Worm (Caenorhabditis elegans): ENCODE results near the gene rps-5.

The rps-5 gene

ce11 chrIV:11082789-11083235 is 28.0 kb downstream of the rps-5 start (continued):
- TF ChIP-seq Y56A3A.18 (GFP tag; IDR thresholded peaks at IDR 0.05), result no peak
- peak; percentile 69 for TF ChIP-seq ztf-18 (tag; optimal IDR thresholded peaks at IDR 0.05)
- TF ChIP-seq sea-2 (GFP tag; IDR thresholded peaks at IDR 0.05), result no peak
- TF ChIP-seq T26A5.8 (tag; optimal IDR thresholded peaks at IDR 0.05), result no peak
- peak; percentile 81 for TF ChIP-seq ztf-26 (tag; optimal IDR thresholded peaks at IDR 0.05)
- TF ChIP-seq hmg-20 (GFP tag; IDR thresholded peaks at IDR 0.05), result 0 out of 2 replicates have a peak, but pooled peaks have one; percentile 16
- TF ChIP-seq nhr-179 (tag; optimal IDR thresholded peaks at IDR 0.05), result no peak
- TF ChIP-seq lin-54 (GFP tag; optimal IDR thresholded peaks at IDR 0.05), result peak; percentile 57
- no peak for TF ChIP-seq snpc-1.3 (tag; optimal IDR thresholded peaks at IDR 0.05; ENCODE audit: insufficient read depth)
- no peak for TF ChIP-seq F37B4.10 (GFP tag; IDR thresholded peaks at IDR 0.05)
- peak; percentile 81 for TF ChIP-seq tlf-1 (GFP tag; optimal IDR thresholded peaks at IDR 0.05)
- no peak for TF ChIP-seq cebp-2 (GFP tag; IDR thresholded peaks at IDR 0.05)
- peak; percentile 24 for TF ChIP-seq ama-1 (optimal IDR thresholded peaks at IDR 0.05)
- TF ChIP-seq ama-1 (GFP tag; optimal IDR thresholded peaks at IDR 0.05), result peak in 1 of 2 experiments; percentile 40
- peak; percentile 2 for TF ChIP-seq gei-17 (GFP tag; optimal IDR thresholded peaks at IDR 0.05)
- TF ChIP-seq rec-8 (tag; optimal IDR thresholded peaks at IDR 0.05), result peak in 1 of 2 experiments; percentile 7
- peak; percentile 64 for TF ChIP-seq F22D6.2 (tag; optimal IDR thresholded peaks at IDR 0.05)
- no peak for TF ChIP-seq efl-1 (GFP tag; optimal IDR thresholded peaks at IDR 0.05)
- peak; percentile 54; the same call in 1 of the 2 replicates for TF ChIP-seq Y67H2A.10 (GFP tag; conservative IDR thresholded peaks at IDR 0.05)
- TF ChIP-seq F49E8.2 (tag; optimal IDR thresholded peaks at IDR 0.05; ENCODE audit: insufficient read depth), result no peak
- TF ChIP-seq Y53G8AR.9 (GFP tag; conservative IDR thresholded peaks at IDR 0.05), result no peak
- TF ChIP-seq mes-4 (tag; optimal IDR thresholded peaks at IDR 0.05), result no peak
- TF ChIP-seq cebp-1 (GFP tag; IDR thresholded peaks at IDR 0.05), result 0 out of 2 replicates have a peak, but pooled peaks have one; percentile 56
- TF ChIP-seq cebp-1 (tag; optimal IDR thresholded peaks at IDR 0.05), result peak; percentile 92
- TF ChIP-seq let-607 (tag; optimal IDR thresholded peaks at IDR 0.05), result peak; percentile 85 to 87
- TF ChIP-seq B0019.2 (GFP tag; conservative IDR thresholded peaks at IDR 0.05), result no peak
- TF ChIP-seq nhr-80 (tag; optimal IDR thresholded peaks at IDR 0.05), result peak; percentile 75
- TF ChIP-seq fkh-3 (tag; optimal IDR thresholded peaks at IDR 0.05), result no peak
- TF ChIP-seq egrh-3 (GFP tag; IDR thresholded peaks at IDR 0.05), result no peak
- TF ChIP-seq mcd-1 (GFP tag; IDR thresholded peaks at IDR 0.05), result peak; percentile 82
- peak; percentile 27 for TF ChIP-seq F23B12.7 (tag; optimal IDR thresholded peaks at IDR 0.05; ENCODE audit: insufficient read depth)
- peak; percentile 53 for TF ChIP-seq unc-62 (GFP tag; optimal IDR thresholded peaks at IDR 0.05)
- peak; percentile 46 for TF ChIP-seq B0035.1 (tag; optimal IDR thresholded peaks at IDR 0.05)
- no peak for TF ChIP-seq sdz-38 (tag; optimal IDR thresholded peaks at IDR 0.05)
- TF ChIP-seq lsl-1 (GFP tag; optimal IDR thresholded peaks at IDR 0.05), result no peak
- TF ChIP-seq ztf-3 (GFP tag; optimal IDR thresholded peaks at IDR 0.05), result no peak
- peak; percentile 89 for TF ChIP-seq C06A6.2 (GFP tag; conservative IDR thresholded peaks at IDR 0.05)

- TF ChIP-seq madf-8 (GFP tag; conservative IDR thresholded peaks at IDR 0.05) (no peak), F22D6.2 (tag; optimal IDR thresholded peaks at IDR 0.05) (no peak), cebp-2 (GFP tag; IDR thresholded peaks at IDR 0.05) (0 out of 2 replicates have a peak, but pooled peaks have one; percentile 20), hmg-20 (GFP tag; IDR thresholded peaks at IDR 0.05) (no peak)
Observed at ce11 chrIV:11082153-11082552, 28.7 kb downstream of the rps-5 start, which contains the start of gene let-70. TSS of gene let-70 (minus strand) at chrIV:11082253.

Data from whole organism, young adult.